Fruit fly (Drosophila melanogaster) S2 (cell line): ENCODE data around the gene CG6695.

Experiments used
- CG8478 ChIP-seq: fragments of >200 bp; optimal IDR thresholded peaks from 2 replicates; lab custom pipeline; 2018
- CTCF ChIP-seq, 2 experiments: fragments of >200 bp; optimal IDR thresholded peaks; 2 replicates each; lab custom pipeline; 2018

DNA sequence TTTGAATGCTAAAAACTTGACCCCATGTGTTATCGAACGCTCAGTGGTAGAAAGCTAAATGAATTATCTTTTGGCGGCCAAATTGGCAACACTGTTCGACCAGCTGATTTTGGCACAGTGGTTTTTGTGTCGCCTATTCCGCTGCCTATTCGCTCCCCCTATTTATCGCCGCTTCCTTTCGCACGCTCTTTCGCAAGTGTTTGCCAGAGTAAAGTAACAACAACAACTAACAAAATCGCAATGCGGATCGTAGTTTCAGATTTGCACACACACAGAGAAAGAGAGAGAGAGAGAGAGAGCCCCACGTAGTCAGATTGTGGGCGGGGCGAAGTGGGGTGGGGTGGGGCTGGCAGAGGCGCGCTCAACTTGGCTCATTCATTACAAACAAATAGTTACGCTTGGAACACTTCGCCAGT, 3.9 kb upstream of the CG6695 start:
- TF ChIP-seq CTCF (optimal IDR thresholded peaks at IDR 0.05; lab: Kevin White, UChicago) (no peak), CG8478 (lab: Kevin White, UChicago) (no peak)
